Fruit fly (Drosophila melanogaster) whole organism, wandering third instar larva: Measurements from ENCODE around the gene Nadsyn.

Experiments
- Abd-B ChIP-seq: fragments of >200 bp; optimal IDR thresholded peaks from 2 replicates; lab custom pipeline; 2017; ENCODE audit warnings: missing biosample characterization, missing genetic modification characterization
- CG32264 ChIP-seq: fragments of 200-800 bp; sonication (Bioruptor generic); optimal IDR thresholded peaks from 2 replicates; lab custom pipeline; 2016; ENCODE audit warnings: missing biosample characterization, missing genetic modification characterization
- CG9705 ChIP-seq: fragments of 200-800 bp; sonication (Bioruptor generic); optimal IDR thresholded peaks from 2 replicates; lab custom pipeline; 2018; ENCODE audit warnings: missing biosample characterization, mild to moderate bottlenecking, missing genetic modification characterization
- CrebA ChIP-seq: fragments of 200-800 bp; sonication (Bioruptor generic); optimal IDR thresholded peaks from 2 replicates; lab custom pipeline; 2016; ENCODE audit warnings: missing biosample characterization, mild to moderate bottlenecking, missing genetic modification characterization, borderline replicate concordance
- Dfd ChIP-seq: fragments of >200 bp; optimal IDR thresholded peaks from 2 replicates; lab custom pipeline; 2017; ENCODE audit warnings: missing biosample characterization, missing genetic modification characterization
- Dif ChIP-seq: fragments of 200-275, 200-300 bp; sonication (Bioruptor generic); optimal IDR thresholded peaks from 2 replicates; lab custom pipeline; 2018; ENCODE audit warnings: missing biosample characterization, missing genetic modification characterization; ENCODE audit not compliant: partially characterized antibody
- GATAd ChIP-seq: sonication (Bioruptor generic); optimal IDR thresholded peaks from 2 replicates; lab custom pipeline; 2016; ENCODE audit warnings: missing biosample characterization, missing genetic modification characterization
- HLH106 ChIP-seq: fragments of 200-800 bp; optimal IDR thresholded peaks from 3 replicates; lab custom pipeline; 2019; ENCODE audit warnings: missing biosample characterization, mild to moderate bottlenecking, missing genetic modification characterization, moderate library complexity
- Hnf4 ChIP-seq: fragments of 200-800 bp; sonication (Bioruptor generic); optimal IDR thresholded peaks from 2 replicates; lab custom pipeline; 2016; ENCODE audit warnings: missing biosample characterization, mild to moderate bottlenecking, missing genetic modification characterization
- Hr78 ChIP-seq: fragments of >200 bp; optimal IDR thresholded peaks from 2 replicates; lab custom pipeline; 2017; ENCODE audit warnings: missing biosample characterization, missing genetic modification characterization
- Hr83 ChIP-seq: fragments of 200-300 bp; sonication (Bioruptor generic); optimal IDR thresholded peaks from 2 replicates; lab custom pipeline; 2016; ENCODE audit warnings: missing biosample characterization, mild to moderate bottlenecking, missing genetic modification characterization, moderate library complexity; ENCODE audit not compliant: poor library complexity, severe bottlenecking
- Jra ChIP-seq: sonication (Bioruptor generic); optimal IDR thresholded peaks from 2 replicates; lab custom pipeline; 2016; ENCODE audit warnings: missing biosample characterization, missing genetic modification characterization
- Mio ChIP-seq: sonication (Bioruptor generic); optimal IDR thresholded peaks from 2 replicates; lab custom pipeline; 2016; ENCODE audit warnings: missing biosample characterization, missing genetic modification characterization
- Myc ChIP-seq: fragments of >200 bp; optimal IDR thresholded peaks from 2 replicates; lab custom pipeline; 2017
- N ChIP-seq: fragments of >200 bp; optimal IDR thresholded peaks from 2 replicates; lab custom pipeline; 2018; ENCODE audit warnings: missing biosample characterization, missing external identifiers, missing genetic modification characterization
- OdsH ChIP-seq: fragments of 200-800 bp; sonication (Bioruptor generic); optimal IDR thresholded peaks from 2 replicates; lab custom pipeline; 2016; ENCODE audit warnings: missing biosample characterization, mild to moderate bottlenecking, missing genetic modification characterization
- Rel ChIP-seq, 2 experiments: fragments of 200-800 bp; sonication (Bioruptor generic) in 1 of 2; optimal IDR thresholded peaks; 2 replicates in 1 of 2; 3 replicates in 1 of 2; lab custom pipeline; 2016 to 2019; ENCODE audit warnings: mild to moderate bottlenecking in 2 of 2, missing biosample characterization in 2 of 2, missing genetic modification characterization in 2 of 2, moderate library complexity in 1 of 2
- Sp1 ChIP-seq: fragments of 200-800 bp; sonication (Bioruptor generic); optimal IDR thresholded peaks from 3 replicates; lab custom pipeline; 2019; ENCODE audit warnings: missing biosample characterization, mild to moderate bottlenecking, missing genetic modification characterization, moderate library complexity
- Vsx2 ChIP-seq: fragments of 200-300, 225-300 bp; sonication (Bioruptor generic); optimal IDR thresholded peaks from 2 replicates; lab custom pipeline; 2018; ENCODE audit warnings: missing biosample characterization, missing genetic modification characterization; ENCODE audit not compliant: partially characterized antibody
- br ChIP-seq: fragments of 200-800 bp; sonication (Bioruptor generic); optimal IDR thresholded peaks from 2 replicates; lab custom pipeline; 2016; ENCODE audit warnings: missing biosample characterization, missing genetic modification characterization
- brk ChIP-seq: fragments of 200-800 bp; sonication (Bioruptor generic); optimal IDR thresholded peaks from 2 replicates; lab custom pipeline; 2016; ENCODE audit warnings: missing biosample characterization, mild to moderate bottlenecking, missing genetic modification characterization
- dl ChIP-seq, 2 experiments: fragments of 175-275, 200-275 bp in 1 of 2; fragments of 200-275 bp in 1 of 2; sonication (Bioruptor generic); optimal IDR thresholded peaks; lab custom pipeline; 2018; ENCODE audit warnings: mild to moderate bottlenecking in 2 of 2, missing biosample characterization in 2 of 2, missing genetic modification characterization in 2 of 2, moderate library complexity in 2 of 2; ENCODE audit not compliant: partially characterized antibody in 2 of 2, insufficient read depth in 1 of 2
- dmrt93B ChIP-seq: fragments of 200-800 bp; sonication (Bioruptor generic); optimal IDR thresholded peaks from 2 replicates; lab custom pipeline; 2018; ENCODE audit warnings: missing biosample characterization, mild to moderate bottlenecking, missing genetic modification characterization
- dsf ChIP-seq: sonication (Bioruptor generic); optimal IDR thresholded peaks from 2 replicates; lab custom pipeline; 2016; ENCODE audit warnings: missing biosample characterization, missing genetic modification characterization, borderline replicate concordance
- ey ChIP-seq: fragments of 200-800 bp; sonication (Bioruptor generic); optimal IDR thresholded peaks from 2 replicates; lab custom pipeline; 2016; ENCODE audit warnings: missing biosample characterization, missing genetic modification characterization
- foxo ChIP-seq, 2 experiments: fragments of 200-800 bp; sonication (Bioruptor generic); optimal IDR thresholded peaks; 2 replicates in 1 of 2; 3 replicates in 1 of 2; lab custom pipeline; 2016 to 2017; ENCODE audit warnings: missing biosample characterization in 2 of 2, missing genetic modification characterization in 2 of 2
- fru ChIP-seq: fragments of 200-800 bp; sonication (Bioruptor generic); optimal IDR thresholded peaks from 3 replicates; lab custom pipeline; 2016; ENCODE audit warnings: missing biosample characterization, mild to moderate bottlenecking, missing genetic modification characterization
- h ChIP-seq: fragments of 200-800 bp; sonication (Bioruptor generic); optimal IDR thresholded peaks from 3 replicates; lab custom pipeline; 2016; ENCODE audit warnings: missing biosample characterization, mild to moderate bottlenecking, missing genetic modification characterization
- jim ChIP-seq: fragments of 175-275, 200-325 bp; sonication (Bioruptor generic); optimal IDR thresholded peaks from 2 replicates; lab custom pipeline; 2016; ENCODE audit warnings: missing biosample characterization, mild to moderate bottlenecking, missing genetic modification characterization
- lola ChIP-seq: fragments of >200 bp; optimal IDR thresholded peaks from 2 replicates; lab custom pipeline; 2017; ENCODE audit warnings: missing biosample characterization, missing genetic modification characterization
- pan ChIP-seq: fragments of >200 bp; optimal IDR thresholded peaks from 2 replicates; lab custom pipeline; 2017
- psq ChIP-seq: fragments of 200-800 bp; sonication (Bioruptor generic); optimal IDR thresholded peaks from 3 replicates; lab custom pipeline; 2017; ENCODE audit warnings: missing biosample characterization, mild to moderate bottlenecking, missing genetic modification characterization, moderate library complexity
- rgr ChIP-seq: fragments of 200-800 bp; sonication (Bioruptor generic); optimal IDR thresholded peaks from 3 replicates; lab custom pipeline; 2016; ENCODE audit warnings: missing biosample characterization, mild to moderate bottlenecking, missing genetic modification characterization
- sage ChIP-seq: fragments of 200-800 bp; sonication (Bioruptor generic); optimal IDR thresholded peaks from 2 replicates; lab custom pipeline; 2016; ENCODE audit warnings: missing biosample characterization, mild to moderate bottlenecking, missing genetic modification characterization
- sv ChIP-seq: fragments of 200-800 bp; sonication (Bioruptor generic); optimal IDR thresholded peaks from 3 replicates; lab custom pipeline; 2016; ENCODE audit warnings: missing biosample characterization, missing genetic modification characterization
- tai ChIP-seq: sonication (Bioruptor generic); optimal IDR thresholded peaks from 2 replicates; lab custom pipeline; 2016; ENCODE audit warnings: missing biosample characterization, missing genetic modification characterization
- usp ChIP-seq: fragments of >200 bp; optimal IDR thresholded peaks from 2 replicates; lab custom pipeline; 2017; ENCODE audit warnings: missing biosample characterization, missing genetic modification characterization
- woc ChIP-seq: sonication (Bioruptor generic); optimal IDR thresholded peaks from 2 replicates; lab custom pipeline; 2016; ENCODE audit warnings: missing biosample characterization, mild to moderate bottlenecking, missing genetic modification characterization

The Nadsyn gene

dm6 chrX:13641115-13641890, 76.8 kb downstream of the Nadsyn start:
- TF ChIP-seq br (peak; percentile 69), dmrt93B (peak; percentile 46), sv (GFP tag; lab: Kevin White, UChicago) (peak; percentile 92), lola (GFP tag; lab: Kevin White, UChicago) (no peak), Dif (no peak), pan (lab: Kevin White, UChicago) (no peak), dsf (GFP tag; lab: Kevin White, UChicago) (no peak), Abd-B (GFP tag; lab: Kevin White, UChicago) (no peak), sage (peak; percentile 26), fru (peak; percentile 78), Jra (GFP tag; lab: Kevin White, UChicago) (peak; percentile 59), Hr78 (GFP tag; lab: Kevin White, UChicago) (no peak), usp (no peak), Dfd (GFP tag; lab: Kevin White, UChicago) (no peak), foxo (GFP tag; optimal IDR thresholded peaks at IDR 0.05; lab: Kevin White, UChicago) (peak in 1 of 2 experiments; percentile 83), CG32264 (GFP tag; lab: Kevin White, UChicago) (no peak), Hnf4 (GFP tag; lab: Kevin White, UChicago) (peak; percentile 81), psq (GFP tag; lab: Kevin White, UChicago) (peak; percentile 37), jim (no peak), OdsH (GFP tag; lab: Kevin White, UChicago) (peak; percentile 75), Rel (GFP tag; optimal IDR thresholded peaks at IDR 0.05; lab: Kevin White, UChicago) (no peak), Rel (tag; optimal IDR thresholded peaks at IDR 0.05; lab: Kevin White, UChicago) (no peak), Mio (GFP tag; lab: Kevin White, UChicago) (no peak), CrebA (GFP tag; lab: Kevin White, UChicago) (no peak), brk (GFP tag; lab: Kevin White, UChicago) (peak; percentile 12), Sp1 (peak; percentile 42), dl (GFP tag; optimal IDR thresholded peaks at IDR 0.05; lab: Kevin White, UChicago; ENCODE audit: insufficient read depth in 1 of 2, partially characterized antibody in 2 of 2) (no peak), rgr (GFP tag; lab: Kevin White, UChicago) (peak; percentile 87), Hr83 (peak; percentile 57), Vsx2 (GFP tag; lab: Kevin White, UChicago) (no peak), Myc (lab: Kevin White, UChicago) (no peak), tai (GFP tag; lab: Kevin White, UChicago) (peak; percentile 65), CG9705 (no peak), HLH106 (tag; lab: Kevin White, UChicago) (peak; percentile 48), GATAd (GFP tag; lab: Kevin White, UChicago) (no peak), woc (peak; percentile 34), N (GFP tag; lab: Kevin White, UChicago) (no peak), ey (GFP tag; lab: Kevin White, UChicago) (peak; percentile 84), h (GFP tag; lab: Kevin White, UChicago) (peak; percentile 78)

dm6 chrX:13640692-13641011, 77.4 kb downstream of the Nadsyn start:
- TF ChIP-seq dl (GFP tag; optimal IDR thresholded peaks at IDR 0.05; lab: Kevin White, UChicago; ENCODE audit: insufficient read depth in 1 of 2, partially characterized antibody in 2 of 2) (peak in 1 of 2 experiments; percentile 13), jim (no peak), Dif (peak; percentile 42), dmrt93B (no peak)
